Fruit fly (Drosophila melanogaster) whole organism, prepupa: Measurements from ENCODE around the gene CG13285.

Experiments
- CG10631 ChIP-seq: fragments of 200-800 bp; sonication (Bioruptor generic); optimal IDR thresholded peaks from 2 replicates; lab custom pipeline; 2016; ENCODE audit warnings: missing biosample characterization, missing genetic modification characterization
- CG10669 ChIP-seq: fragments of 200-800 bp; sonication (Bioruptor generic); optimal IDR thresholded peaks from 3 replicates; lab custom pipeline; 2018; ENCODE audit warnings: missing biosample characterization, mild to moderate bottlenecking, missing genetic modification characterization, moderate library complexity
- CG11762 ChIP-seq: fragments of 200-800 bp; sonication (Bioruptor generic); optimal IDR thresholded peaks from 3 replicates; lab custom pipeline; 2016; ENCODE audit warnings: missing biosample characterization, missing genetic modification characterization; ENCODE audit not compliant: insufficient read depth
- CG11902 ChIP-seq: fragments of 200-800 bp; sonication (Bioruptor generic); optimal IDR thresholded peaks from 3 replicates; lab custom pipeline; 2016; ENCODE audit warnings: missing biosample characterization, missing genetic modification characterization
- CG15336 ChIP-seq: fragments of 200-800 bp; sonication (Bioruptor generic); IDR thresholded peaks from 2 replicates; pipeline ENCODE4 v1.3.6; 2022; ENCODE audit warnings: missing biosample characterization, missing genetic modification characterization
- CG1621 ChIP-seq: fragments of 200-800 bp; sonication (Bioruptor generic); optimal IDR thresholded peaks from 3 replicates; lab custom pipeline; 2018; ENCODE audit warnings: missing biosample characterization, mild to moderate bottlenecking, missing genetic modification characterization
- CG3032 ChIP-seq: fragments of 200-800 bp; optimal IDR thresholded peaks from 2 replicates; lab custom pipeline; 2019; ENCODE audit warnings: missing biosample characterization, mild to moderate bottlenecking, missing genetic modification characterization, moderate library complexity
- CG31627 ChIP-seq: fragments of 200-800 bp; sonication (Bioruptor generic); optimal IDR thresholded peaks from 3 replicates; lab custom pipeline; 2016; ENCODE audit warnings: missing biosample characterization, missing genetic modification characterization
- CG32006 ChIP-seq: fragments of 200-800 bp; sonication (Bioruptor generic); optimal IDR thresholded peaks from 3 replicates; lab custom pipeline; 2017; ENCODE audit warnings: missing biosample characterization, mild to moderate bottlenecking, missing genetic modification characterization
- CG3919 ChIP-seq: fragments of 200-800 bp; sonication (Bioruptor generic); optimal IDR thresholded peaks from 3 replicates; lab custom pipeline; 2016; ENCODE audit warnings: missing biosample characterization, missing genetic modification characterization
- CG4318 ChIP-seq: fragments of 200-800 bp; sonication (Bioruptor generic); optimal IDR thresholded peaks from 3 replicates; lab custom pipeline; 2017; ENCODE audit warnings: missing biosample characterization, mild to moderate bottlenecking, missing genetic modification characterization
- CG6276 ChIP-seq: fragments of 200-800 bp; sonication (Bioruptor generic); optimal IDR thresholded peaks from 2 replicates; lab custom pipeline; 2017; ENCODE audit warnings: missing biosample characterization, mild to moderate bottlenecking, missing genetic modification characterization
- CG8119 ChIP-seq: fragments of 200-800 bp; sonication (Bioruptor generic); IDR thresholded peaks from 3 replicates; pipeline ENCODE4 v1.3.6; 2022; ENCODE audit warnings: missing biosample characterization, missing genetic modification characterization
- CG9139 ChIP-seq: fragments of 200-800 bp; sonication (Bioruptor generic); optimal IDR thresholded peaks from 3 replicates; lab custom pipeline; 2017; ENCODE audit warnings: missing biosample characterization, mild to moderate bottlenecking, missing genetic modification characterization
- Eip78C ChIP-seq: fragments of 200-800 bp; sonication (Bioruptor generic); peaks from one replicate; lab custom pipeline; 2016; ENCODE audit warnings: missing biosample characterization, missing genetic modification characterization
- Eip93F ChIP-seq: fragments of 200-800 bp; sonication (Bioruptor generic); optimal IDR thresholded peaks from 2 replicates; lab custom pipeline; 2016; ENCODE audit warnings: missing biosample characterization, mild to moderate bottlenecking, missing genetic modification characterization
- Ets21C ChIP-seq: fragments of 200-800 bp; sonication (Bioruptor generic); optimal IDR thresholded peaks from 3 replicates; lab custom pipeline; 2016; ENCODE audit warnings: missing biosample characterization, missing genetic modification characterization
- Ets96B ChIP-seq: fragments of 200-800 bp; optimal IDR thresholded peaks from 2 replicates; lab custom pipeline; 2019; ENCODE audit warnings: missing biosample characterization, mild to moderate bottlenecking, missing genetic modification characterization, moderate library complexity
- Hr39 ChIP-seq: fragments of 200-800 bp; sonication (Bioruptor generic); optimal IDR thresholded peaks from 2 replicates; lab custom pipeline; 2016; ENCODE audit warnings: missing biosample characterization, missing genetic modification characterization
- Hr4 ChIP-seq: fragments of 200-800 bp; sonication (Bioruptor generic); optimal IDR thresholded peaks from 3 replicates; lab custom pipeline; 2016; ENCODE audit warnings: missing biosample characterization, missing genetic modification characterization
- Lpt ChIP-seq: fragments of 200-800 bp; sonication (Bioruptor generic); optimal IDR thresholded peaks from 3 replicates; lab custom pipeline; 2016; ENCODE audit warnings: missing biosample characterization, missing genetic modification characterization
- Met ChIP-seq: fragments of 200-800 bp; sonication (Bioruptor generic); optimal IDR thresholded peaks from 3 replicates; lab custom pipeline; 2016; ENCODE audit warnings: missing biosample characterization, missing genetic modification characterization
- Sox14 ChIP-seq: fragments of 200-800 bp; sonication (Bioruptor generic); optimal IDR thresholded peaks from 3 replicates; lab custom pipeline; 2016; ENCODE audit warnings: missing biosample characterization, missing genetic modification characterization
- Sox15 ChIP-seq: fragments of 200-800 bp; sonication (Bioruptor generic); optimal IDR thresholded peaks from 3 replicates; lab custom pipeline; 2016; ENCODE audit warnings: missing biosample characterization, missing genetic modification characterization
- achi ChIP-seq: fragments of 200-800 bp; sonication (Bioruptor generic); optimal IDR thresholded peaks from 3 replicates; lab custom pipeline; 2016; ENCODE audit warnings: missing biosample characterization, missing genetic modification characterization
- dac ChIP-seq: fragments of 200-800 bp; sonication (Bioruptor generic); optimal IDR thresholded peaks from 2 replicates; lab custom pipeline; 2017; ENCODE audit warnings: missing biosample characterization, mild to moderate bottlenecking, missing genetic modification characterization
- dsx ChIP-seq: fragments of 200-800 bp; optimal IDR thresholded peaks from 3 replicates; lab custom pipeline; 2019; ENCODE audit warnings: missing biosample characterization, mild to moderate bottlenecking, missing genetic modification characterization, moderate library complexity; ENCODE audit not compliant: poor library complexity, severe bottlenecking
- eg ChIP-seq: fragments of 200-800 bp; sonication (Bioruptor generic); IDR thresholded peaks from 3 replicates; pipeline ENCODE4 v1.3.6; 2022; ENCODE audit warnings: missing biosample characterization, missing genetic modification characterization
- esn ChIP-seq: fragments of 200-800 bp; sonication (Bioruptor generic); optimal IDR thresholded peaks from 2 replicates; lab custom pipeline; 2016; ENCODE audit warnings: missing biosample characterization, mild to moderate bottlenecking, missing genetic modification characterization, moderate library complexity
- fd85E ChIP-seq: fragments of 200-800 bp; sonication (Bioruptor generic); optimal IDR thresholded peaks from 3 replicates; lab custom pipeline; 2016; ENCODE audit warnings: missing biosample characterization, missing genetic modification characterization
- fkh ChIP-seq: fragments of 200-800 bp; sonication (Bioruptor generic); optimal IDR thresholded peaks from 3 replicates; lab custom pipeline; 2017; ENCODE audit warnings: missing biosample characterization, mild to moderate bottlenecking, missing genetic modification characterization, moderate library complexity
- pdm3 ChIP-seq: fragments of 200-800 bp; sonication (Bioruptor generic); optimal IDR thresholded peaks from 3 replicates; lab custom pipeline; 2016; ENCODE audit warnings: missing biosample characterization, missing genetic modification characterization
- svp ChIP-seq: fragments of 200-800 bp; sonication (Bioruptor generic); peaks from one replicate; lab custom pipeline; 2016; ENCODE audit warnings: missing biosample characterization, missing genetic modification characterization
- topi ChIP-seq: fragments of 200-800 bp; sonication (Bioruptor generic); optimal IDR thresholded peaks from 3 replicates; lab custom pipeline; 2016; ENCODE audit warnings: missing biosample characterization, missing genetic modification characterization
- vri ChIP-seq: fragments of 200-800 bp; sonication (Bioruptor generic); optimal IDR thresholded peaks from 3 replicates; lab custom pipeline; 2016; ENCODE audit warnings: missing biosample characterization, mild to moderate bottlenecking, missing genetic modification characterization

CG13285 gene

DNA sequence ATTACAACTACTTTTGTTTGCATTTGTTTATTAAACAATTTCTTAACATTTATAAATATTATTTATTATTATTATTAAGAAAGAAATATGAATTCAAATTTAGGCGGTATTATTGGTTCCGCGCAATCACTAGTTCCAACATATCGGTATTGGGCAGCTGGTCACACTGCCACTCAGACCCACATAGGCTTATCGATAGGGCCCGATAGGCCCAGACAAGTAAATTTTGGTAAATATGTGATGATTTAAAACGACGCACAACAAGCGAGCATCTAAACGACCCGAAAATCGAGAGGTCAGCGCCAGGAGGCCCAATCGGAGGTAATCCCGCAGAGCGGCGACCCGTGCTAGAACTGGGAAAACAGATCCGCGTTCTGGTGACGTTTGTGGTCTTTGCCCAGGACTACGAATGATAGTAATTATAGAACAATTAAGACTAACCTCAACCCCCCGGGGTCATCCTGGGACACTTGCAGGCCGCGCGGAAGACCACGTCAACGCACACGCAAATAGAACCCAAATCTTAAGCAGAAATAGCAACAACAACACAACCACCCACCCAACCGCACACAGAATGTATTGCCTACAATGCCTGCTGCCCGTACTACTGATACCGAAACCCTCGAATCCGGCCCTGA, 29.6 kb upstream of the CG13285 start, which contains the start of gene bc10:
TSS of gene bc10 (plus strand) at position 181 of the 638 bp plus-strand sequence.
- TF ChIP-seq fd85E, result no peak
- peak; percentile 88 for TF ChIP-seq svp (GFP tag; lab: Kevin White, UChicago)
- peak; percentile 55 for TF ChIP-seq Eip78C
- TF ChIP-seq esn (GFP tag; lab: Kevin White, UChicago), result no peak
- no peak for TF ChIP-seq CG9139 (GFP tag; lab: Kevin White, UChicago)
- no peak for TF ChIP-seq CG8119 (GFP tag; lab: Robert Waterston, UW)
- no peak for TF ChIP-seq CG11902 (GFP tag; lab: Kevin White, UChicago)
- no peak for TF ChIP-seq Met (GFP tag; lab: Kevin White, UChicago)
- no peak for TF ChIP-seq CG1621 (tag; lab: Kevin White, UChicago)
- no peak for TF ChIP-seq achi (GFP tag; lab: Kevin White, UChicago)
- peak; percentile 37 for TF ChIP-seq fkh
- peak; percentile 3 for TF ChIP-seq Sox14 (GFP tag; lab: Kevin White, UChicago)
- no peak for TF ChIP-seq CG32006 (GFP tag; lab: Kevin White, UChicago)

DNA sequence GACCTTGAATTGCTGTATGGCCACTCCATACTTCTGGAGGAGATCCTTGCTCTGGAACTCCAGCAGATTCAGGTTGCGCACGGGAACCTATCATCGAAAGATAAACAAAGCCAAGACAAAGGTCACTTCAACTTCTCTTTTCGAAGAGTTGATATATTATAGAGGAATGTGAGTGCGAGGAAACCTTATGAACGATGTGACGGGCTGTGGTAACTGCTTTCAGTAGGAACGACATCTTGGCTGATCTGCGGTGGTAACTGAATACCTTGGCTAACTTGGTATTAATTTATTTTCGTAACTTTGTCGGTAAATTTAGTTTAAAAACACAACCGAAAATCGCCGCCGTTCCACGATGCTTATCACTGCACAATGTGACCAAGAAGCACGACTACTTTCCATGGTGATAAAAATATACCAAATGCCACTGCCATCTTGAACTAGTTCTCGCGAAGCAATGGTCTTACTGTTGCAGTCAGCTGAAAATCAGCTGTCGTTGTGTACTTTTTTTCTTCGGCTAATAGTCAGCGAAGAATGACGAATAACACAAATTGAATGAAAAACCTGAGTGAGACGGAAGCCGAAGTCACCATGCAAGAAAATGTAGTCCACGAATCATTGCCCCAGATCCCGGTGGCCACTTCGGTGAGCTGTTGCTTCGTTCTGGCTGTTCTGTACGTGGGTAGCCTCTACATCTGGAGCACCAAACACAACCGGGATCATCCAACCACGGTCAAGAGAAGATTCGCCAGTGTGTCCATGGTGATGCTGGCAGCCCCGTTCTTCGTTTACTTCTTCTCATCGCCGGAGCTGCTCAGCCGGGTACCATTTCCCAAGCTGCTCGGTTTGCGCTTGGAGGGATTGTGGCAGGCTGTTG, 28.0 kb upstream of the CG13285 start, which contains the start of the genes ScsbetaG and Sras:
TSS of gene ScsbetaG (minus strand) at position 383 of the 874 bp plus-strand sequence.
TSS of gene Sras (plus strand) at position 466 of the 874 bp plus-strand sequence.
- TF ChIP-seq CG11762 (GFP tag; lab: Kevin White, UChicago), result no peak
- no peak for TF ChIP-seq topi (GFP tag; lab: Kevin White, UChicago)
- TF ChIP-seq eg, result no peak
- TF ChIP-seq fkh, result peak; percentile 69
- no peak for TF ChIP-seq CG3032
- peak; percentile 45 for TF ChIP-seq Sox14 (GFP tag; lab: Kevin White, UChicago)
- no peak for TF ChIP-seq dsx
- no peak for TF ChIP-seq Eip93F (GFP tag; lab: Kevin White, UChicago)
- no peak; the same call in 1 of the 2 replicates for TF ChIP-seq CG15336 (GFP tag; lab: Robert Waterston, UW)
- TF ChIP-seq CG4318 (GFP tag; lab: Kevin White, UChicago), result no peak
- TF ChIP-seq Hr4 (GFP tag; lab: Kevin White, UChicago), result no peak
- peak; percentile 3 for TF ChIP-seq esn (GFP tag; lab: Kevin White, UChicago)
- TF ChIP-seq CG10631 (GFP tag; lab: Kevin White, UChicago), result no peak
- no peak for TF ChIP-seq pdm3 (GFP tag; lab: Kevin White, UChicago)
- no peak for TF ChIP-seq Ets21C
- no peak for TF ChIP-seq CG3919 (GFP tag; lab: Kevin White, UChicago)
- TF ChIP-seq svp (GFP tag; lab: Kevin White, UChicago), result peak; percentile 75
- no peak for TF ChIP-seq achi (GFP tag; lab: Kevin White, UChicago)
- TF ChIP-seq fd85E, result no peak
- no peak for TF ChIP-seq dac (GFP tag; lab: Kevin White, UChicago)
- no peak for TF ChIP-seq CG6276 (GFP tag; lab: Kevin White, UChicago)

DNA sequence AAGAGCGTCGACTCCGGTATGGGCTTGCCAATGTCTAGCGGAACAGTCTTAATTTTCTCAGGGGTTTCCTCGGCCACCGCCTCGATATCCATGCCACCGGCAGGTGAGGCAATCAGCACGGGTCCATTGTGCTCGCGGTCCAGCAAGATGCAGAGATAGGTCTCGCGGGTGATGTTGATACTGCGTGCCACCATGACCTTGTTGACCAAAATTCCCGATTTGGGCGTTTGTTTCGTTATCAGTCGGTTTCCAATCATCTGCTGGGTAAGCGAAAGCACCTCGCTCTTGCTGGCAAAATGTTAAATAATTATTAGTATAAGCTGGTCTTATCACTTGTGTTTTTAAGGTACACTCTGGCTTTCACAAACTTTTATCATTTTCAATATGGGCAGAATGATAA, 27.0 kb upstream of the CG13285 start:
- TF ChIP-seq Sox15 (GFP tag; lab: Kevin White, UChicago) (no peak), svp (GFP tag; lab: Kevin White, UChicago) (peak; percentile 97), vri (GFP tag; lab: Kevin White, UChicago) (no peak)

DNA sequence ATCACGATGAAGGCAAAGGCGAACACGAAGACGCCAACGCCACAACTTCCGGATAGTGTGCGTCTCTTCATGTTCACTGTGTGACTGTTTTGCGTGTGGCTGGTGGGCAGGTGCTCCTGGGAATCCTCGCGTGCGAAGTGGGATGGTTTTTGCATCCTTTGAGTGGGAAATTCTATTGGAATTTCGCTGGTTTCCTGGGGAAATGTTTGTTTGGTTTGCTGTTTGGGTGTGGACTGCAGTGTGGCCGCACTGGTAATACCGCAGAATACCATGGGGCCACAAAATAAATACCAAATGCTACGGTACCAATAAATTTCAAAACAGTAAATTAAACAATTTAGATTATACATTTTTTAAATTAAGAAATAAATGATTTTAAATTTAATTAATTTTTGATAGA, 25.8 kb upstream of the CG13285 start, which contains the start of gene sinu:
TSS of gene sinu (minus strand) at position 258 of the 400 bp plus-strand sequence.
- TF ChIP-seq fkh (peak; percentile 37), Met (GFP tag; lab: Kevin White, UChicago) (no peak), CG4318 (GFP tag; lab: Kevin White, UChicago) (no peak)

- TF ChIP-seq CG31627 (GFP tag; lab: Kevin White, UChicago) (no peak), Met (GFP tag; lab: Kevin White, UChicago) (no peak), Ets96B (tag; lab: Kevin White, UChicago) (no peak), fkh (no peak), Ets21C (no peak), Hr39 (GFP tag; lab: Kevin White, UChicago) (no peak), Eip78C (no peak), CG11762 (GFP tag; lab: Kevin White, UChicago) (no peak), CG8119 (GFP tag; lab: Robert Waterston, UW) (no peak), Eip93F (GFP tag; lab: Kevin White, UChicago) (no peak), CG10669 (GFP tag; lab: Kevin White, UChicago) (no peak), Lpt (GFP tag; lab: Kevin White, UChicago) (no peak), dsx (no peak)
Measured at dm6 chr3L:5556195-5556594, 20.6 kb upstream of the CG13285 start.
